Fruit fly (Drosophila melanogaster) whole organism, pupa: Measurements from ENCODE around the gene Ubc2.

ENCODE experiments used
- CG10348 ChIP-seq: fragments of 200-800 bp; sonication (Bioruptor generic); IDR thresholded peaks from 2 replicates; pipeline ENCODE4 v1.3.6; 2022; ENCODE audit warnings: missing biosample characterization, missing genetic modification characterization
- CG14655 ChIP-seq: fragments of 200-800 bp; sonication (Bioruptor generic); optimal IDR thresholded peaks from 3 replicates; lab custom pipeline; 2017; ENCODE audit warnings: mild to moderate bottlenecking, missing biosample characterization, missing genetic modification reagents, missing genetic modification characterization
- CG15710 ChIP-seq: fragments of 200-800 bp; sonication (Bioruptor generic); optimal IDR thresholded peaks from 2 replicates; lab custom pipeline; 2018; ENCODE audit warnings: missing biosample characterization, mild to moderate bottlenecking, missing genetic modification characterization, moderate library complexity
- CG17806 ChIP-seq: fragments of 200-800 bp; sonication (Bioruptor generic); optimal IDR thresholded peaks from 2 replicates; lab custom pipeline; 2018; ENCODE audit warnings: missing biosample characterization, mild to moderate bottlenecking, missing genetic modification characterization, moderate library complexity
- CG32121 ChIP-seq: fragments of 200-800 bp; sonication (Bioruptor generic); IDR thresholded peaks from 2 replicates; pipeline ENCODE4 v1.3.6; 2022; ENCODE audit warnings: missing biosample characterization, missing genetic modification characterization
- CG8301 ChIP-seq: fragments of 200-800 bp; sonication (Bioruptor generic); optimal IDR thresholded peaks from 2 replicates; lab custom pipeline; 2018; ENCODE audit warnings: missing biosample characterization, mild to moderate bottlenecking, missing genetic modification characterization
- CG9948 ChIP-seq: fragments of 200-800 bp; sonication (Bioruptor generic); optimal IDR thresholded peaks from 2 replicates; lab custom pipeline; 2018; ENCODE audit warnings: missing biosample characterization, mild to moderate bottlenecking, missing genetic modification characterization, moderate library complexity
- D1 ChIP-seq: fragments of 200-800 bp; sonication (Bioruptor generic); optimal IDR thresholded peaks from 2 replicates; lab custom pipeline; 2018; ENCODE audit warnings: missing biosample characterization, mild to moderate bottlenecking, missing genetic modification characterization, moderate library complexity
- Ets98B ChIP-seq: fragments of 200-800 bp; sonication (Bioruptor generic); IDR thresholded peaks from 2 replicates; pipeline ENCODE4 v1.3.6; 2022; ENCODE audit warnings: missing biosample characterization, missing genetic modification characterization
- Pif1A ChIP-seq: fragments of 200-800 bp; sonication (Bioruptor generic); optimal IDR thresholded peaks from 3 replicates; lab custom pipeline; 2016; ENCODE audit warnings: missing biosample characterization, missing genetic modification characterization
- Pif1B ChIP-seq: fragments of 200-800 bp; sonication (Bioruptor generic); optimal IDR thresholded peaks from 3 replicates; lab custom pipeline; 2016; ENCODE audit warnings: missing biosample characterization, missing genetic modification characterization
- fd96Ca ChIP-seq: fragments of 200-800 bp; sonication (Bioruptor generic); IDR thresholded peaks from 3 replicates; pipeline ENCODE4 v1.3.6; 2022; ENCODE audit warnings: missing biosample characterization, missing genetic modification characterization

Ubc2 gene

DNA sequence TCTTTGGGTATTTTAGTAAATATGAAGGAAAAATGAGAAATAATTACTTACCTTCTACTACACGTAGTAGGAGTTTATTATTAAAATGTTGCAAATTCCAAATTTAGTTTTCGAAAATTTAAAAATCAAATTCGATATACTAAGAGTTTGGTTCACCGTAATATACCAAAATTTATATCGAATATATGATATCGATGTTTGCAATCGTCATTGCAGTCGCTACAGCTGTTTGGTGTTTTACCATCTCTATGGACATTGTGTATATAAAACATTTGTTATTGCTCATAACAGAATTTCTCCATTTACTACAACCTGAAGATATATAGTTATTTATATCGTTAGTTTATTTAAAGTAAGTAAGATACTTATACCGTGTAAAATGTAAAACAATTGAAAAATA is 39.1 kb downstream of the Ubc2 start, which contains the start of gene CG6443:
Gene CG6443, plus strand, starts transcription at position 228 of the 400 bp plus-strand sequence.
- TF ChIP-seq fd96Ca (GFP tag; lab: Robert Waterston, UW) (no peak), CG8301 (tag; lab: Kevin White, UChicago) (no peak), Ets98B (GFP tag; lab: Robert Waterston, UW) (no peak), Pif1B (GFP tag; lab: Kevin White, UChicago) (no peak), CG32121 (GFP tag; lab: Robert Waterston, UW) (no peak), CG10348 (no peak), CG14655 (no peak)

DNA sequence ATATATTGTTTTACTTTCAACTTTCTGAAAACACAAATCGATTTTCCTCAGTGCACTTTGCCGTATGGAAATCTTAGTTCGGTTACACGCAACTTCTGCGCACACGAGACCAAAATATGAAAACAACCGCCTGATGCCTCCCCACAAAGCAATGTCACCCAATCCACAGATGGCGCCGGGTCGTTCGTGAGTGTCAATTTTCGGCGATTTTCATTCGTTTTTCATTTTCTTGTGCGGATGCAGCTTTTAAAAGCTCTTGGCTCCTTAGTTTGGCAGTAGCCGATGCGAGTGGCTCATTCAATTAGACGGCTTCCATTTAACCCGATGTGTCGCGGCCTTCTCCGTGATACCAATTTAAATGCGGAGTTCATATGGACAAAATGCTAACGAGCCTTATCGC is 43.9 kb downstream of the Ubc2 start, which contains the start of gene CG6431:
Gene CG6431, plus strand, starts transcription at position 301 of the 400 bp plus-strand sequence.
- TF ChIP-seq CG17806 (tag; lab: Kevin White, UChicago) (no peak), Pif1A (GFP tag; lab: Kevin White, UChicago) (no peak), CG9948 (tag; lab: Kevin White, UChicago) (no peak), D1 (tag; lab: Kevin White, UChicago) (no peak)
- TF ChIP-seq, all 21 proteins: peak for 0

DNA sequence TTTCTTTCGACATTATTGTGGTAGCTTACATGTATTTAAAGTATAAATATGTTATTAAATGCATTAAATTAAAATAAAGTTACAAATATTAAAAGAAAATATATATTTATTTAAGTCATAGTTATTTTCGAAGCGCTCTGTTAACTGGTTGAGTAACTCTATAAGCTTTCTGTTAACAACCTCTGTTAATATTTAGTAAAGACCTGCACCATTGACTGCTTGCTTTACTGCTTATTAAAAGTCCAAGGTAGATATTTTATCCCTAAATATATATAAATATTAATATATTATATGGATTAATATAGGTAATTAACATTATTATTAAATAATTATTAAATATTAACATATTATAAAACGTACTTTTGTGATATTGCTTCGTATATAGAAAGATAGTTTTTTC is 46.3 kb downstream of the Ubc2 start:
- TF ChIP-seq CG8301 (tag; lab: Kevin White, UChicago) (no peak), CG10348 (no peak), D1 (tag; lab: Kevin White, UChicago) (peak; percentile 56), CG15710 (tag; lab: Kevin White, UChicago) (no peak), CG9948 (tag; lab: Kevin White, UChicago) (no peak)
